Worm (Caenorhabditis elegans) whole organism, late embryonic: ENCODE measurements around the gene atf-2.

Experiments
- dve-1 ChIP-seq: sonication (generic microtip); optimal IDR thresholded peaks from 2 replicates; lab custom pipeline; 2017; ENCODE audit warnings: antibody characterized with exemption, mild to moderate bottlenecking, missing genetic modification characterization, missing compliant biosample characterization
- tbx-2 ChIP-seq: sonication (generic microtip); optimal IDR thresholded peaks from 2 replicates; lab custom pipeline; 2016; ENCODE audit warnings: missing genetic modification characterization, missing compliant biosample characterization

- TF ChIP-seq tbx-2 (tag; lab: Kevin White, UChicago) = no peak
- TF ChIP-seq dve-1 (tag; lab: Kevin White, UChicago) = no peak
Observed at ce11 chrII:8714913-8715447, 36.8 kb upstream of the atf-2 start, which contains the start of the genes rab-21 and T01B7.13.
